Fruit fly (Drosophila melanogaster): ENCODE measurements around the gene wkd.

dm6 chr3R:11566769-11567570 lies 14.4 kb upstream of the wkd start, which contains the start of the genes fabp and sea:
- TF ChIP-seq CG17806 (tag; optimal IDR thresholded peaks at IDR 0.05) (no peak), CG12605 (GFP tag; IDR thresholded peaks at IDR 0.05) (peak; percentile 59), CG32121 (GFP tag; IDR thresholded peaks at IDR 0.05) (peak; percentile 63), CG8159 (tag; optimal IDR thresholded peaks at IDR 0.05) (no peak)
